Worm (Caenorhabditis elegans): ENCODE results near the gene srg-68.

ce11 chrV:5425008-5425407, 40.2 kb downstream of the srg-68 start:
- TF ChIP-seq ama-1 (optimal IDR thresholded peaks at IDR 0.05), result no peak
- peak; percentile 62 to 96 (median 86) for TF ChIP-seq elt-3 (tag; optimal IDR thresholded peaks at IDR 0.05)
- no peak for TF ChIP-seq ceh-63 (GFP tag; optimal IDR thresholded peaks at IDR 0.05)
- no peak for TF ChIP-seq nhr-11 (tag; optimal IDR thresholded peaks at IDR 0.05)
- TF ChIP-seq aly-2 (tag; optimal IDR thresholded peaks at IDR 0.05), result no peak
- peak; percentile 78 for TF ChIP-seq snu-23 (GFP tag; optimal IDR thresholded peaks at IDR 0.05)
- peak in 1 of 2 experiments; percentile 44 for TF ChIP-seq lin-35 (GFP tag; optimal IDR thresholded peaks at IDR 0.05)
- TF ChIP-seq fos-1 (tag; optimal IDR thresholded peaks at IDR 0.05), result no peak
- TF ChIP-seq nhr-12 (tag; optimal IDR thresholded peaks at IDR 0.05), result no peak
